Worm (Caenorhabditis elegans) whole organism, L2 larva: ENCODE results near the gene ttr-32.

Source experiments
- ceh-82 ChIP-seq: fragments of 150-350 bp; optimal IDR thresholded peaks from 2 replicates; lab custom pipeline; 2014; ENCODE audit warnings: missing biosample characterization, missing genetic modification characterization
- nhr-77 ChIP-seq: fragments of 150-350 bp; optimal IDR thresholded peaks from 2 replicates; lab custom pipeline; 2014; ENCODE audit warnings: missing biosample characterization, missing genetic modification characterization
- snpc-4 ChIP-seq: fragments of 150-350 bp; optimal IDR thresholded peaks from 2 replicates; lab custom pipeline; 2014; ENCODE audit warnings: missing biosample characterization, missing genetic modification characterization
- unc-62 ChIP-seq: fragments of 150-350 bp; optimal IDR thresholded peaks from 2 replicates; lab custom pipeline; 2014; ENCODE audit warnings: missing biosample characterization, missing genetic modification reagents, missing genetic modification characterization
- zag-1 ChIP-seq: fragments of 150-350 bp; optimal IDR thresholded peaks from 2 replicates; lab custom pipeline; 2014; ENCODE audit warnings: missing biosample characterization, missing genetic modification characterization

DNA sequence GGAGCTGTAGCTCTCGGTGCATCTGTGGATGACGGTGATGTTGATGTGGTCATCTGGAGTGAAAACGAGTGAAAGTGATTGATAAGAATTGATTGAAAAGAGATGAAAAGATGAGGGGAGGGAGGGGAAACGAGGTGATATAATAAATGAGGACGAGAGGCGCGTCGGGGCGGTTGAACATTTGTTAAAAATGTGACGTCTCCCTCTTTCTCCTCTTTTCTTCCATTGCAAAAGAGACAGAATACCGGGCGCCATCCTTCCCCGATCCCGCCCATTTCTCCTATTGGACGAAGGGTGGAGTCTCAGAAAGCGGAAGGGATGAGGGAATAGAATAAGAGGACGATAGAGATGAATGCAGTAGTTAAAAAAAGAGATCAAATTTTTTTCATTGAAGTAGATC lies 31.6 kb upstream of the ttr-32 start:
- no peak for TF ChIP-seq snpc-4 (tag; lab: Kevin White, UChicago)
- TF ChIP-seq nhr-77: no peak
- TF ChIP-seq unc-62 (GFP tag; lab: Kevin White, UChicago): peak; percentile 64
- no peak for TF ChIP-seq ceh-82 (tag; lab: Kevin White, UChicago)
- TF ChIP-seq zag-1 (tag; lab: Kevin White, UChicago): no peak
